Worm (Caenorhabditis elegans): ENCODE data around the gene R102.8.

DNA sequence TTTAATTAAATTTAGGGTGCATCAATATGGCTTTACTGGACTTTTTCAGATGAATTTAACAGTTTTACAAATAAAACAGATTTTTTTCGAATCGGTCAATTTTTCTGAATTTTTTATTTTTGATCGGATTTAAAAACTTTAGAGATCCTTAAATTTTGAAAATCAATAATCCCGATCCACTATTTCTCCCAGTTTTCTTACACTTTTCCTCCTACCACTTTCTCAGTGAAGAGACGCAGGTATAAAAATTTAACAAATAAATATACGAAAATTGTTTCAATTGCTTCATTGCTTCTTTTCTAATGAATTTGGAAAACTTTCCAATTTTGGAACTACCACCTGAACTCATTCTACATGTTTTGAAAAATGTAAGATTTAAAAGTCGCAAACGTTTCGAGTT, 25.9 kb downstream of the R102.8 start, which contains the start of gene K08C7.7:
- TF ChIP-seq lin-40 (tag; optimal IDR thresholded peaks at IDR 0.05) = no peak
- no peak for TF ChIP-seq C17E4.6 (GFP tag; IDR thresholded peaks at IDR 0.05)
- TF ChIP-seq snpc-4 (GFP tag; optimal IDR thresholded peaks at IDR 0.05) = no peak
- TF ChIP-seq snpc-4 (tag; optimal IDR thresholded peaks at IDR 0.05) = no peak
- TF ChIP-seq dpff-1 (tag; optimal IDR thresholded peaks at IDR 0.05) = no peak
- no peak for TF ChIP-seq madf-8 (GFP tag; conservative IDR thresholded peaks at IDR 0.05)
- no peak for TF ChIP-seq B0035.1 (tag; optimal IDR thresholded peaks at IDR 0.05)
- TF ChIP-seq mxl-1 (tag; optimal IDR thresholded peaks at IDR 0.05) = no peak
- TF ChIP-seq unc-62 (GFP tag; optimal IDR thresholded peaks at IDR 0.05) = no peak
- TF ChIP-seq nhr-27 (tag; optimal IDR thresholded peaks at IDR 0.05) = no peak
- no peak for TF ChIP-seq hsf-1 (GFP tag; IDR thresholded peaks at IDR 0.05)
- TF ChIP-seq ccch-3 (GFP tag; optimal IDR thresholded peaks at IDR 0.05) = no peak
- TF ChIP-seq Y53G8AR.9 (GFP tag; conservative IDR thresholded peaks at IDR 0.05) = no peak

All from whole organism, young adult.